Worm (Caenorhabditis elegans) whole organism, mixed stage, embryonic: ENCODE measurements around the gene K06B4.15.
"Not testable (repeated sequence)": the region's sequence is repeated elsewhere in the genome, so short reads cannot be mapped to it uniquely, and the experiment has no call there.

Experiments
- M03D4.4 ChIP-seq: sonication (generic microtip); optimal IDR thresholded peaks from 2 replicates; lab custom pipeline; 2017; ENCODE audit warnings: mild to moderate bottlenecking, missing genetic modification characterization, missing compliant biosample characterization
- bed-3 ChIP-seq: fragments of 200-800 bp; sonication (Bioruptor generic); optimal IDR thresholded peaks from 3 replicates; lab custom pipeline; 2018; ENCODE audit warnings: mild to moderate bottlenecking, missing genetic modification characterization, moderate library complexity, missing compliant biosample characterization
- blmp-1 ChIP-seq: fragments of 150-350 bp; optimal IDR thresholded peaks from 2 replicates; lab custom pipeline; 2014; ENCODE audit warnings: missing biosample characterization, missing genetic modification characterization
- ceh-39 ChIP-seq: fragments of 150-350 bp; optimal IDR thresholded peaks from 2 replicates; lab custom pipeline; 2014; ENCODE audit warnings: missing biosample characterization, missing genetic modification characterization
- ceh-43 ChIP-seq: fragments of 200-800 bp; sonication (Bioruptor generic); optimal IDR thresholded peaks from 2 replicates; lab custom pipeline; 2018; ENCODE audit warnings: mild to moderate bottlenecking, missing genetic modification characterization, moderate library complexity, missing compliant biosample characterization
- ces-1 ChIP-seq: fragments of 150-350 bp; optimal IDR thresholded peaks from 2 replicates; lab custom pipeline; 2014; ENCODE audit warnings: missing biosample characterization, missing genetic modification reagents, missing genetic modification characterization
- cnd-1 ChIP-seq: fragments of 200-800 bp; sonication (Bioruptor generic); optimal IDR thresholded peaks from 2 replicates; lab custom pipeline; 2018; ENCODE audit warnings: mild to moderate bottlenecking, missing genetic modification characterization, missing compliant biosample characterization
- drap-1 ChIP-seq: fragments of 200-800 bp; sonication (Bioruptor generic); optimal IDR thresholded peaks from 3 replicates; lab custom pipeline; 2018; ENCODE audit warnings: mild to moderate bottlenecking, missing genetic modification characterization, missing compliant biosample characterization
- elt-1 ChIP-seq: sonication (generic microtip); optimal IDR thresholded peaks from 2 replicates; lab custom pipeline; 2017; ENCODE audit warnings: missing genetic modification characterization, mild to moderate bottlenecking, missing compliant biosample characterization, antibody characterized with exemption, moderate library complexity, borderline replicate concordance; ENCODE audit not compliant: insufficient read depth
- elt-3 ChIP-seq: fragments of 150-350 bp; optimal IDR thresholded peaks from 2 replicates; lab custom pipeline; 2014; ENCODE audit warnings: missing biosample characterization, missing genetic modification characterization
- flh-1 ChIP-seq: fragments of 200-800 bp; sonication (Bioruptor generic); optimal IDR thresholded peaks from 2 replicates; lab custom pipeline; 2018; ENCODE audit warnings: mild to moderate bottlenecking, missing genetic modification characterization, moderate library complexity, missing compliant biosample characterization
- ham-2 ChIP-seq: fragments of 200-800 bp; sonication (Bioruptor generic); optimal IDR thresholded peaks from 2 replicates; lab custom pipeline; 2018; ENCODE audit warnings: mild to moderate bottlenecking, missing genetic modification characterization, missing compliant biosample characterization
- lin-13 ChIP-seq: fragments of 150-350 bp; optimal IDR thresholded peaks from 2 replicates; lab custom pipeline; 2014; ENCODE audit warnings: missing biosample characterization, missing genetic modification characterization
- lin-32 ChIP-seq: fragments of 200-800 bp; sonication (Bioruptor generic); optimal IDR thresholded peaks from 2 replicates; lab custom pipeline; 2018; ENCODE audit warnings: mild to moderate bottlenecking, missing genetic modification characterization, missing compliant biosample characterization
- lsy-2 ChIP-seq: fragments of 150-350 bp; optimal IDR thresholded peaks from 2 replicates; lab custom pipeline; 2014; ENCODE audit warnings: missing biosample characterization, missing genetic modification characterization
- mab-5 ChIP-seq: fragments of 150-350 bp; optimal IDR thresholded peaks from 2 replicates; lab custom pipeline; 2014; ENCODE audit warnings: missing biosample characterization, missing genetic modification characterization
- mep-1 ChIP-seq: fragments of 150-350 bp; optimal IDR thresholded peaks from 2 replicates; lab custom pipeline; 2017; ENCODE audit warnings: missing biosample characterization, missing genetic modification reagents, missing genetic modification characterization, inconsistent platforms
- nhr-12 ChIP-seq: fragments of 150-350 bp; optimal IDR thresholded peaks from 2 replicates; lab custom pipeline; 2014; ENCODE audit warnings: missing biosample characterization, missing genetic modification characterization
- nhr-2 ChIP-seq: fragments of 150-350 bp; optimal IDR thresholded peaks from 2 replicates; lab custom pipeline; 2014; ENCODE audit warnings: missing biosample characterization, missing genetic modification characterization
- nhr-237 ChIP-seq: fragments of 150-350 bp; optimal IDR thresholded peaks from 2 replicates; lab custom pipeline; 2014; ENCODE audit warnings: missing biosample characterization, missing genetic modification characterization
- nhr-28 ChIP-seq: fragments of 150-350 bp; optimal IDR thresholded peaks from 2 replicates; lab custom pipeline; 2014; ENCODE audit warnings: missing biosample characterization, missing genetic modification characterization
- nhr-76 ChIP-seq: sonication (generic microtip); optimal IDR thresholded peaks from 2 replicates; lab custom pipeline; 2017; ENCODE audit warnings: missing biosample characterization, missing genetic modification characterization
- pha-4 ChIP-seq: fragments of 150-350 bp; optimal IDR thresholded peaks from 2 replicates; lab custom pipeline; 2018; ENCODE audit warnings: missing biosample characterization, missing genetic modification reagents, missing genetic modification characterization
- sem-2 ChIP-seq: fragments of 200-800 bp; sonication (Bioruptor generic); optimal IDR thresholded peaks from 2 replicates; lab custom pipeline; 2018; ENCODE audit warnings: mild to moderate bottlenecking, missing genetic modification characterization, missing compliant biosample characterization
- snpc-4 ChIP-seq: fragments of 150-350 bp; optimal IDR thresholded peaks from 2 replicates; lab custom pipeline; 2014; ENCODE audit warnings: missing biosample characterization, missing genetic modification characterization
- sptf-1 ChIP-seq: sonication (generic microtip); optimal IDR thresholded peaks from 2 replicates; lab custom pipeline; 2017; ENCODE audit warnings: mild to moderate bottlenecking, missing genetic modification characterization, moderate library complexity, missing compliant biosample characterization
- unc-39 ChIP-seq: fragments of 150-350 bp; optimal IDR thresholded peaks from 2 replicates; lab custom pipeline; 2014; ENCODE audit warnings: missing biosample characterization, missing genetic modification characterization
- unc-62 ChIP-seq: fragments of 150-350 bp; optimal IDR thresholded peaks from 2 replicates; lab custom pipeline; 2014; ENCODE audit warnings: missing biosample characterization, missing genetic modification reagents, missing genetic modification characterization
- zip-8 ChIP-seq: fragments of 150-350 bp; optimal IDR thresholded peaks from 2 replicates; lab custom pipeline; 2014; ENCODE audit warnings: missing biosample characterization, missing genetic modification characterization
- ztf-11 ChIP-seq: fragments of 150-350 bp; optimal IDR thresholded peaks from 2 replicates; lab custom pipeline; 2014; ENCODE audit warnings: missing biosample characterization, missing genetic modification characterization

Gene K06B4.15

ce11 chrV:15670139-15670538 is at the start of gene K06B4.15:
K06B4.15 (plus strand) TSS chrV:15670439.
- TF ChIP-seq elt-1 (tag; lab: Kevin White, UChicago); ceh-39; M03D4.4 (tag; lab: Kevin White, UChicago): not testable (repeated sequence)

ce11 chrV:15621518-15621917 is 48.7 kb upstream of the K06B4.15 start, which contains the start of gene C55A1.1:
C55A1.1 (plus strand) TSS chrV:15621818.
- TF ChIP-seq nhr-76 (no peak), ces-1 (no peak), elt-1 (tag; lab: Kevin White, UChicago) (no peak), ceh-43 (no peak), pha-4 (tag; lab: Kevin White, UChicago) (no peak), lin-32 (GFP tag; lab: Kevin White, UChicago) (no peak), unc-39 (no peak), blmp-1 (no peak), ceh-39 (no peak), snpc-4 (tag; lab: Kevin White, UChicago) (no peak)
- TF ChIP-seq, all 35 proteins: peak for 0

ce11 chrV:15625561-15625960 is 44.7 kb upstream of the K06B4.15 start, which contains the start of gene C55A1.11:
C55A1.11 (plus strand) TSS chrV:15625861.
- TF ChIP-seq ceh-43 (no peak), drap-1 (GFP tag; lab: Kevin White, UChicago) (no peak), nhr-76 (no peak), sem-2 (GFP tag; lab: Kevin White, UChicago) (no peak), mep-1 (tag; lab: Kevin White, UChicago) (no peak), ham-2 (GFP tag; lab: Kevin White, UChicago) (no peak), lin-13 (tag; lab: Kevin White, UChicago) (no peak), pha-4 (tag; lab: Kevin White, UChicago) (no peak), zip-8 (tag; lab: Kevin White, UChicago) (no peak), unc-39 (no peak), cnd-1 (tag; lab: Kevin White, UChicago) (no peak), sptf-1 (tag; lab: Kevin White, UChicago) (no peak), ceh-39 (no peak), lin-32 (GFP tag; lab: Kevin White, UChicago) (no peak), nhr-2 (tag; lab: Kevin White, UChicago) (no peak), flh-1 (GFP tag; lab: Kevin White, UChicago) (no peak), snpc-4 (tag; lab: Kevin White, UChicago) (no peak), nhr-28 (tag; lab: Kevin White, UChicago) (no peak)
- TF ChIP-seq, all 35 proteins: peak for 0

DNA sequence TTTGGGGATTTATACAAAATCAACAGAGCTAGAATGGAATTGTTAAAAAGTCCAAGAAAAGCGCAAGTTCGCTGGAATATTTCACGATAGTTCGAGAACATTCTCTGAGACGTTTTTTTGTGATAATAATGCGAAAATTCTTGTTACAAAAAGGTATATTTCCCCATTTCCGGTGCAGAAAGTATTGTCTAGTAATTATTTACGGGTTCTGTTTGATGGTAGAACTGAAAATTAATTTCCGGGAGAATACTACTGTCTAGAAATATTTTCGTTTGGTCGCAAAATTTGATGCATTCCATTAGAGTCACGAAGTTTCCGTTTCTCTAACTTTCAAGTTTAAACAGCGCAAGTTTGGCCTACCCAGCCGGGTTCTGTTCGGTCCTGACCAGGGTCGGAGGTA is 40.7 kb upstream of the K06B4.15 start, which contains the start of gene str-248:
TSS of gene str-248 (minus strand) at position 101 of the 400 bp plus-strand sequence.
- TF ChIP-seq ceh-43 (no peak), mab-5 (no peak), lsy-2 (tag; lab: Kevin White, UChicago) (no peak), ztf-11 (no peak), nhr-76 (no peak), drap-1 (GFP tag; lab: Kevin White, UChicago) (no peak), blmp-1 (no peak), bed-3 (GFP tag; lab: Kevin White, UChicago) (no peak), nhr-237 (tag; lab: Kevin White, UChicago) (no peak)

DNA sequence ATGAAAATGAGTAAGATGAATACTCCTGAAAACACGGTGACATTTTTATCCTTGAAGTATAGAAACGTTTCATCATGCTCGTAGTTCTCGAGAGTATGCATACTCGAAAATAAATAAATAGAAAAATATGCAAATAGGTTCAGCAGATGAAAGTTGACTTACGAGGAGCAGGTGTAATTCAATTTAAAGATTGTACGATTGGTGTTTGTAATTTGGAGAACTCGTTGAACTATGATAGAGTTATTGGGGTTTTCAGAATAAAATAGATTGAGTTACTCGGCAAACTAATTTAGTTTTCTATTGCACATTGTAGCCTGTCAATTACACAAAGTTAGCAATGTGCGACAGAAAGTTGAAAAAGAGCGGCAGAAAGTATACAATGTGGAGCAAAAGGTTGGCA is 31.4 kb upstream of the K06B4.15 start, which contains the start of gene srz-44:
TSS of gene srz-44 (minus strand) at position 101 of the 400 bp plus-strand sequence.
- no peak for TF ChIP-seq lin-32 (GFP tag; lab: Kevin White, UChicago)
- peak; percentile 13 for TF ChIP-seq ces-1

ce11 chrV:15643192-15643591 is 27.0 kb upstream of the K06B4.15 start, which contains the start of gene C55A1.4:
C55A1.4 (minus strand) TSS chrV:15643292.
- TF ChIP-seq blmp-1; sptf-1 (tag; lab: Kevin White, UChicago); nhr-28 (tag; lab: Kevin White, UChicago): not testable (repeated sequence)
- TF ChIP-seq, all 35 proteins: peak for 0; not testable (repeated sequence) for 35

- TF ChIP-seq lsy-2 (tag; lab: Kevin White, UChicago) = no peak
- no peak for TF ChIP-seq elt-3 (tag; lab: Kevin White, UChicago)
- TF ChIP-seq unc-62 = no peak
- TF ChIP-seq nhr-12 = no peak
- no peak for TF ChIP-seq mep-1 (tag; lab: Kevin White, UChicago)
These were observed 25.7 kb upstream of the K06B4.15 start, which contains the start of gene str-23 for ce11 chrV:15644575-15644974. str-23 (plus strand) TSS chrV:15644875.
